Worm (Caenorhabditis elegans) whole organism, L4/young adult: ENCODE measurements around the gene fbxb-25.

Source experiments
- W03F9.2 ChIP-seq: fragments of 150-350 bp; optimal IDR thresholded peaks from 2 replicates; lab custom pipeline; 2014; ENCODE audit warnings: missing biosample characterization, missing genetic modification characterization
- him-1 ChIP-seq: sonication (generic microtip); optimal IDR thresholded peaks from 2 replicates; lab custom pipeline; 2016; ENCODE audit warnings: missing genotype, missing genetic modification reagents, missing genetic modification characterization, missing compliant biosample characterization

DNA sequence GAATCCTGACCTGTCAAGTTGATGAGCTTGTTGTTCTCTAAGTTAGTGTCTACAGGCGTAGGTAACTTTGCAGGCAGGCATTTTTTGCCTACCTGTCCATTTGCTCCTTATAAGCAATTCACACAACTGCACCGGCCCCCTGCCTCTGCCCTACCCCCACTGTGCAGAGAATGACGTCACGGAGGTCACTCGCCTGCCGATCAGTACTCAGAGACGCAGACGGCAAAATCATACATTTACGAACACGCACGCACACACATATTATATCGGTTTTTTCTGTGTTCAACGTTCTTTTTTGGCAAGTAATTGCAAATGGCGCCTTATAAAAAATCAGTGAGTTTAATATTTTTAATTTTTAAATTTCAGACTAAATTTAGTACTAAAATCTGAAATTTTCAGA lies 20.3 kb upstream of the fbxb-25 start, which contains the start of gene duxl-1:
- TF ChIP-seq W03F9.2 (no peak), him-1 (tag; lab: Kevin White, UChicago) (no peak)
